Fruit fly (Drosophila melanogaster) whole organism, embryonic: ENCODE measurements around the gene IFT54.

ENCODE experiments used
- Ada2b ChIP-seq: fragments of 200-800 bp; sonication (Bioruptor generic); IDR thresholded peaks from 2 replicates; pipeline ENCODE4 v1.3.6; 2022; ENCODE audit warnings: missing biosample characterization, missing genetic modification characterization
- Aef1 ChIP-seq: fragments of 200-800 bp; sonication (Bioruptor generic); IDR thresholded peaks from 3 replicates; pipeline ENCODE4 v1.3.6; 2022; ENCODE audit warnings: missing biosample characterization, missing genetic modification characterization
- CG10209 ChIP-seq: fragments of 200-800 bp; sonication (Bioruptor generic); optimal IDR thresholded peaks from 3 replicates; lab custom pipeline; 2017; ENCODE audit warnings: missing biosample characterization, mild to moderate bottlenecking, missing genetic modification characterization, missing genetic modification reagents
- CG12744 ChIP-seq: fragments of 200-800 bp; sonication (Bioruptor generic); optimal IDR thresholded peaks from 2 replicates; lab custom pipeline; 2016; ENCODE audit warnings: missing biosample characterization, missing genetic modification characterization
- CG13123 ChIP-seq: fragments of 200-800 bp; sonication (Bioruptor generic); optimal IDR thresholded peaks from 2 replicates; lab custom pipeline; 2016; ENCODE audit warnings: missing biosample characterization, missing genetic modification characterization
- CG13894 ChIP-seq: fragments of 200-800 bp; sonication (Bioruptor generic); optimal IDR thresholded peaks from 3 replicates; lab custom pipeline; 2018; ENCODE audit warnings: missing biosample characterization, mild to moderate bottlenecking, missing genetic modification characterization, moderate library complexity
- CG14710 ChIP-seq: fragments of 200-800 bp; sonication (Bioruptor generic); optimal IDR thresholded peaks from 3 replicates; lab custom pipeline; 2019; ENCODE audit warnings: missing biosample characterization, mild to moderate bottlenecking, missing genetic modification characterization, moderate library complexity
- CG14965 ChIP-seq: fragments of 200-800 bp; sonication (Bioruptor generic); optimal IDR thresholded peaks from 2 replicates; lab custom pipeline; 2016; ENCODE audit warnings: missing biosample characterization, missing genetic modification characterization, borderline replicate concordance
- CG15011 ChIP-seq: fragments of 200-800 bp; sonication (Bioruptor generic); optimal IDR thresholded peaks from 3 replicates; lab custom pipeline; 2018; ENCODE audit warnings: missing biosample characterization, mild to moderate bottlenecking, missing genetic modification characterization
- CG15601 ChIP-seq: fragments of 200-800 bp; sonication (Bioruptor generic); optimal IDR thresholded peaks from 3 replicates; lab custom pipeline; 2019; ENCODE audit warnings: missing biosample characterization, mild to moderate bottlenecking, missing genetic modification characterization, moderate library complexity
- CG1647 ChIP-seq: fragments of 200-800 bp; sonication (Bioruptor generic); optimal IDR thresholded peaks from 3 replicates; lab custom pipeline; 2016; ENCODE audit warnings: missing biosample characterization, missing genetic modification characterization
- CG16815 ChIP-seq: fragments of 200-800 bp; sonication (Bioruptor generic); optimal IDR thresholded peaks from 3 replicates; lab custom pipeline; 2017; ENCODE audit warnings: missing biosample characterization, mild to moderate bottlenecking, missing genetic modification characterization
- CG17385 ChIP-seq: fragments of 200-800 bp; sonication (Bioruptor generic); optimal IDR thresholded peaks from 3 replicates; lab custom pipeline; 2018; ENCODE audit warnings: missing biosample characterization, mild to moderate bottlenecking, missing genetic modification characterization
- CG17829 ChIP-seq: fragments of 200-800 bp; optimal IDR thresholded peaks from 2 replicates; lab custom pipeline; 2019; ENCODE audit warnings: missing biosample characterization, mild to moderate bottlenecking, missing genetic modification characterization, moderate library complexity
- CG2199 ChIP-seq: fragments of 200-800 bp; sonication (Bioruptor generic); IDR thresholded peaks from 3 replicates; pipeline ENCODE4 v1.3.6; 2022; ENCODE audit warnings: missing biosample characterization, missing genetic modification characterization
- CG31224 ChIP-seq: fragments of 200-800 bp; sonication (Bioruptor generic); IDR thresholded peaks from 2 replicates; pipeline ENCODE4 v1.3.6; 2022; ENCODE audit warnings: missing biosample characterization, missing genetic modification characterization
- CG4820 ChIP-seq: fragments of 200-800 bp; sonication (Bioruptor generic); optimal IDR thresholded peaks from 3 replicates; lab custom pipeline; 2016; ENCODE audit warnings: missing biosample characterization, missing genetic modification characterization
- CG7357 ChIP-seq: fragments of 200-800 bp; sonication (Bioruptor generic); IDR thresholded peaks from 3 replicates; pipeline ENCODE4 v1.3.6; 2022; ENCODE audit warnings: missing biosample characterization, missing genetic modification characterization
- CG8765 ChIP-seq: fragments of 200-800 bp; sonication (Bioruptor generic); IDR thresholded peaks from 2 replicates; pipeline ENCODE4 v1.3.6; 2022; ENCODE audit warnings: missing biosample characterization, missing genetic modification characterization
- CG9876 ChIP-seq: fragments of 200-800 bp; sonication (Bioruptor generic); optimal IDR thresholded peaks from 2 replicates; lab custom pipeline; 2016; ENCODE audit warnings: missing biosample characterization, missing genetic modification characterization
- CHES-1-like ChIP-seq: fragments of 200-800 bp; sonication (Bioruptor generic); optimal IDR thresholded peaks from 2 replicates; lab custom pipeline; 2016; ENCODE audit warnings: missing biosample characterization, missing genetic modification characterization
- CoRest ChIP-seq: fragments of 200-800 bp; sonication (Bioruptor generic); optimal IDR thresholded peaks from 3 replicates; lab custom pipeline; 2018; ENCODE audit warnings: missing biosample characterization, mild to moderate bottlenecking, missing genetic modification characterization, moderate library complexity
- D ChIP-seq, 2 experiments: fragments of 200-800 bp in 1 of 2; fragments of >200 bp in 1 of 2; sonication (Bioruptor generic) in 1 of 2; optimal IDR thresholded peaks; 2 replicates in 1 of 2; 3 replicates in 1 of 2; lab custom pipeline; 2017; ENCODE audit warnings: mild to moderate bottlenecking in 1 of 2, missing biosample characterization in 1 of 2, missing genetic modification characterization in 1 of 2, missing genetic modification reagents in 1 of 2
- Dip3 ChIP-seq: fragments of 200-800 bp; sonication (Bioruptor generic); optimal IDR thresholded peaks from 3 replicates; lab custom pipeline; 2016; ENCODE audit warnings: missing biosample characterization, missing genetic modification characterization
- Dref ChIP-seq: fragments of 200-800 bp; sonication (Bioruptor generic); IDR thresholded peaks from 2 replicates; pipeline ENCODE4 v1.3.6; 2022; ENCODE audit warnings: missing biosample characterization, missing genetic modification characterization
- Drgx ChIP-seq: fragments of 200-800 bp; sonication (Bioruptor generic); IDR thresholded peaks from 2 replicates; pipeline ENCODE4 v1.3.6; 2022; ENCODE audit warnings: missing biosample characterization, missing genetic modification characterization
- Gug ChIP-seq: fragments of 200-800 bp; sonication (Bioruptor generic); IDR thresholded peaks from 4 replicates; pipeline ENCODE4 v1.3.6; 2022; ENCODE audit warnings: missing biosample characterization, missing genetic modification characterization
- Hr3 ChIP-seq: fragments of 200-800 bp; sonication (Bioruptor generic); optimal IDR thresholded peaks from 3 replicates; lab custom pipeline; 2016; ENCODE audit warnings: missing biosample characterization, missing genetic modification characterization
- Lpt ChIP-seq: fragments of >200 bp; optimal IDR thresholded peaks from 2 replicates; lab custom pipeline; 2018; ENCODE audit warnings: missing biosample characterization, missing genetic modification characterization
- Scr ChIP-seq: fragments of 200-800 bp; sonication (Bioruptor generic); IDR thresholded peaks from 2 replicates; pipeline ENCODE4 v1.3.6; 2022; ENCODE audit warnings: missing biosample characterization, missing genetic modification characterization; ENCODE audit not compliant: partially characterized antibody
- Taf1 ChIP-seq: fragments of 200-800 bp; sonication (Bioruptor generic); IDR thresholded peaks from 2 replicates; pipeline ENCODE4 v1.3.6; 2022; ENCODE audit warnings: missing biosample characterization, missing genetic modification characterization
- Usf ChIP-seq: fragments of 200-800 bp; sonication (Bioruptor generic); optimal IDR thresholded peaks from 2 replicates; lab custom pipeline; 2017; ENCODE audit warnings: missing genotype, missing biosample characterization, missing genetic modification characterization
- bab2 ChIP-seq: fragments of 200-800 bp; sonication (Bioruptor generic); optimal IDR thresholded peaks from 2 replicates; lab custom pipeline; 2016; ENCODE audit warnings: missing biosample characterization, missing genetic modification characterization
- cwo ChIP-seq: fragments of 200-800 bp; sonication (Bioruptor generic); optimal IDR thresholded peaks from 3 replicates; lab custom pipeline; 2017; ENCODE audit warnings: missing biosample characterization, missing genetic modification characterization, mild to moderate bottlenecking, moderate library complexity, missing genetic modification reagents
- dmrt99B ChIP-seq: fragments of 200-800 bp; sonication (Bioruptor generic); optimal IDR thresholded peaks from 2 replicates; lab custom pipeline; 2018; ENCODE audit warnings: missing biosample characterization, mild to moderate bottlenecking, missing genetic modification characterization, moderate library complexity
- dysf ChIP-seq: fragments of 200-800 bp; sonication (Bioruptor generic); IDR thresholded peaks from 3 replicates; pipeline ENCODE4 v1.3.6; 2022; ENCODE audit warnings: missing biosample characterization, missing genetic modification characterization
- en ChIP-seq: fragments of 200-800 bp; sonication (Bioruptor generic); optimal IDR thresholded peaks from 2 replicates; lab custom pipeline; 2016; ENCODE audit warnings: missing biosample characterization, missing genetic modification characterization
- fd64A ChIP-seq: fragments of 200-800 bp; sonication (Bioruptor generic); optimal IDR thresholded peaks from 3 replicates; lab custom pipeline; 2018; ENCODE audit warnings: missing biosample characterization, mild to moderate bottlenecking, missing genetic modification characterization
- kah ChIP-seq: fragments of 200-800 bp; sonication (Bioruptor generic); optimal IDR thresholded peaks from 2 replicates; lab custom pipeline; 2018; ENCODE audit warnings: missing biosample characterization, mild to moderate bottlenecking, missing genetic modification characterization
- mirr ChIP-seq: fragments of 200-800 bp; sonication (Bioruptor generic); optimal IDR thresholded peaks from 3 replicates; lab custom pipeline; 2018; ENCODE audit warnings: missing biosample characterization, mild to moderate bottlenecking, missing genetic modification characterization
- nerfin-1 ChIP-seq: fragments of 200-800 bp; sonication (Bioruptor generic); optimal IDR thresholded peaks from 3 replicates; lab custom pipeline; 2019; ENCODE audit warnings: missing biosample characterization, mild to moderate bottlenecking, missing genetic modification characterization, moderate library complexity
- nom ChIP-seq: fragments of 200-800 bp; sonication (Bioruptor generic); optimal IDR thresholded peaks from 2 replicates; lab custom pipeline; 2017; ENCODE audit warnings: missing biosample characterization, missing genetic modification characterization, mild to moderate bottlenecking, moderate library complexity, missing genetic modification reagents
- pfk ChIP-seq: fragments of 200-800 bp; sonication (Bioruptor generic); optimal IDR thresholded peaks from 2 replicates; lab custom pipeline; 2018; ENCODE audit warnings: missing biosample characterization, mild to moderate bottlenecking, missing genetic modification characterization, moderate library complexity
- run ChIP-seq: fragments of 200-800 bp; sonication (Bioruptor generic); optimal IDR thresholded peaks from 3 replicates; lab custom pipeline; 2018; ENCODE audit warnings: missing biosample characterization, mild to moderate bottlenecking, missing genetic modification characterization
- salm ChIP-seq: fragments of 200-800 bp; sonication (Bioruptor generic); optimal IDR thresholded peaks from 2 replicates; lab custom pipeline; 2018; ENCODE audit warnings: missing biosample characterization, mild to moderate bottlenecking, missing genetic modification characterization
- slp2 ChIP-seq: fragments of 200-800 bp; sonication (Bioruptor generic); optimal IDR thresholded peaks from 2 replicates; lab custom pipeline; 2016; ENCODE audit warnings: missing biosample characterization, missing genetic modification characterization
- sob ChIP-seq: fragments of 200-800 bp; sonication (Bioruptor generic); IDR thresholded peaks from 2 replicates; pipeline ENCODE4 v1.3.6; 2022; ENCODE audit warnings: missing biosample characterization, missing genetic modification characterization
- tap ChIP-seq: fragments of 200-800 bp; optimal IDR thresholded peaks from 3 replicates; lab custom pipeline; 2019; ENCODE audit warnings: missing biosample characterization, mild to moderate bottlenecking, missing genetic modification characterization, moderate library complexity
- zen ChIP-seq: fragments of 200-800 bp; sonication (Bioruptor generic); optimal IDR thresholded peaks from 3 replicates; lab custom pipeline; 2018; ENCODE audit warnings: missing biosample characterization, mild to moderate bottlenecking, missing genetic modification characterization, moderate library complexity

Gene IFT54

DNA sequence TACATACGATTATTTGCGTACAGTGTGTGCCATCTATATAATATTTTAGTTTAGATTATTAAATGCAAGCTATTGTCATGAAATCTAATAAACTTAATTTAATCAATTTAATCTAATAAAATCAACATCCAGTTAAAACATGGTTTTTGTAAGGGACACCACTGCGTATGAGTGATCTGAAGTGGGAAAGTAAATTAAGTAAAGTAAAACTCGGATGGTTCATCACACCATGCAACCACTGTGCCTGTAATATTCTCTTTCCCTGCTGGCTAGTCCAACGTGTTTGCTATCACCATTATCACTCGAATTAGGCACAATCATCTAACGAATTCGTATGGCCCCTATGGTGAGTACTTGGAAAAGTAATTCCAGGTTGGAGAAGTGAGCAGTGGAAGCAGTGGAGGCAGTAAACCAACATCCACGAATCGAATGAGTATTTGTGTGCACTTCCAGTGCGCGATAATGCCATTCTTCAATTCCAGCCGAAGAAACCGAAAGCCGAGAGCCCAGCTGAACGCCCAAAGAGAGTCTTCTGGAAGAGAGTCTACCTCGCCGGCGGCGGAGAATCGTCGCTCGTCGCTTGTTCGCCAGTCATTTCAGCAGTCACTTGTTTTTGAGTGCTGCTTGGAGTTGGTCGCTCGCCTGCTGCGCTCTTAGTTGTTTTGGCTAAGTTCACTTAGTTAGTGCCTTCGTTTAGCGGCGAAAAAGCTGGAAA lies 13.4 kb upstream of the IFT54 start, which contains the start of gene red (continued):
- no peak for TF ChIP-seq CG1647 (GFP tag; lab: Kevin White, UChicago)
- TF ChIP-seq Dref: no peak
- TF ChIP-seq dysf (GFP tag; lab: Robert Waterston, UW): peak; percentile 84
- TF ChIP-seq en (GFP tag; lab: Kevin White, UChicago): no peak
- peak; percentile 68 for TF ChIP-seq Dip3
- TF ChIP-seq CG10209 (GFP tag; lab: Kevin White, UChicago): peak; percentile 74
- TF ChIP-seq zen (tag; lab: Kevin White, UChicago): no peak
- peak; percentile 69 for TF ChIP-seq Ada2b (GFP tag; lab: Robert Waterston, UW)
- TF ChIP-seq CHES-1-like (GFP tag; lab: Kevin White, UChicago): no peak
- peak; percentile 77 for TF ChIP-seq sob (GFP tag; lab: Robert Waterston, UW)
- no peak for TF ChIP-seq CG8765 (GFP tag; lab: Robert Waterston, UW)
- TF ChIP-seq cwo (GFP tag; lab: Kevin White, UChicago): peak; percentile 87
- TF ChIP-seq run (tag; lab: Kevin White, UChicago): peak; percentile 32
- TF ChIP-seq CG13123: no peak
- TF ChIP-seq fd64A: peak; percentile 45
- peak; percentile 95 for TF ChIP-seq mirr (GFP tag; lab: Kevin White, UChicago)
- no peak for TF ChIP-seq CG7357
- peak; percentile 1 for TF ChIP-seq CG12744 (GFP tag; lab: Kevin White, UChicago)
- no peak for TF ChIP-seq CG14965 (GFP tag; lab: Kevin White, UChicago)
- peak; percentile 29 for TF ChIP-seq salm (tag; lab: Kevin White, UChicago)
- peak; percentile 55 for TF ChIP-seq nerfin-1 (tag; lab: Kevin White, UChicago)
- TF ChIP-seq Drgx (GFP tag; lab: Robert Waterston, UW): peak; percentile 59
- TF ChIP-seq Taf1: peak; percentile 66
- no peak for TF ChIP-seq Usf
- peak; percentile 13 for TF ChIP-seq pfk (GFP tag; lab: Kevin White, UChicago)
- peak; percentile 57 for TF ChIP-seq CG13894
- TF ChIP-seq tap (tag; lab: Kevin White, UChicago): peak; percentile 76
- no peak for TF ChIP-seq kah (GFP tag; lab: Kevin White, UChicago)
- TF ChIP-seq dmrt99B: peak; percentile 81
- peak; percentile 77 for TF ChIP-seq CG17385 (GFP tag; lab: Kevin White, UChicago)
- peak; percentile 45 for TF ChIP-seq CG15601
- no peak for TF ChIP-seq Lpt
- peak; percentile 33 for TF ChIP-seq CG4820 (GFP tag; lab: Kevin White, UChicago)
- TF ChIP-seq nom (GFP tag; lab: Kevin White, UChicago): peak; percentile 69
- TF ChIP-seq bab2 (GFP tag; lab: Kevin White, UChicago): no peak
- peak; percentile 31 for TF ChIP-seq CG14710 (tag; lab: Kevin White, UChicago)
- peak; percentile 58 for TF ChIP-seq CG17829 (tag; lab: Kevin White, UChicago)
- peak; percentile 63 for TF ChIP-seq CG31224
- TF ChIP-seq D (optimal IDR thresholded peaks at IDR 0.05; lab: Kevin White, UChicago): no peak
- TF ChIP-seq D (GFP tag; optimal IDR thresholded peaks at IDR 0.05; lab: Kevin White, UChicago): peak; percentile 63
- peak; percentile 64 for TF ChIP-seq CG15011
- TF ChIP-seq CoRest: peak; percentile 81
- TF ChIP-seq CG2199: 0 out of 3 replicates have a peak, but pooled peaks have one; percentile 36
- TF ChIP-seq Scr (GFP tag; lab: Robert Waterston, UW): no peak
- TF ChIP-seq Hr3 (GFP tag; lab: Kevin White, UChicago): peak; percentile 64
- TF ChIP-seq Aef1: peak; percentile 63
- TF ChIP-seq CG9876 (GFP tag; lab: Kevin White, UChicago): peak; percentile 17
- TF ChIP-seq Gug (GFP tag; lab: Robert Waterston, UW): peak; percentile 67; the same call in 3 of the 4 replicates
- peak; percentile 17 for TF ChIP-seq CG16815 (GFP tag; lab: Kevin White, UChicago)
- TF ChIP-seq slp2 (GFP tag; lab: Kevin White, UChicago): no peak
